Worm (Caenorhabditis elegans) whole organism, L1 larva: ENCODE measurements around the gene ehbp-1.

Experiments used
- C04F5.9 ChIP-seq: sonication (generic microtip); optimal IDR thresholded peaks from 2 replicates; lab custom pipeline; 2016; ENCODE audit warnings: missing genetic modification characterization, missing compliant biosample characterization
- C34B4.2 ChIP-seq: sonication (generic microtip); optimal IDR thresholded peaks from 2 replicates; lab custom pipeline; 2017; ENCODE audit warnings: mild to moderate bottlenecking, missing genetic modification characterization, missing compliant biosample characterization
- aly-2 ChIP-seq: fragments of 150-350 bp; optimal IDR thresholded peaks from 2 replicates; lab custom pipeline; 2014; ENCODE audit warnings: missing biosample characterization, missing genetic modification characterization
- blmp-1 ChIP-seq: fragments of 150-350 bp; optimal IDR thresholded peaks from 2 replicates; lab custom pipeline; 2014; ENCODE audit warnings: missing biosample characterization, missing genetic modification characterization
- ceh-88 ChIP-seq: fragments of 200-800 bp; sonication (Bioruptor generic); IDR thresholded peaks from 2 replicates; pipeline ENCODE4 v1.3.6; 2022; ENCODE audit warnings: missing genetic modification characterization, missing compliant biosample characterization
- ceh-90 ChIP-seq: sonication (generic microtip); optimal IDR thresholded peaks from 2 replicates; lab custom pipeline; 2016; ENCODE audit warnings: missing genetic modification characterization, missing compliant biosample characterization
- ces-1 ChIP-seq: fragments of 150-350 bp; optimal IDR thresholded peaks from 2 replicates; lab custom pipeline; 2014; ENCODE audit warnings: missing biosample characterization, missing genetic modification reagents, missing genetic modification characterization
- dsc-1 ChIP-seq: sonication (generic microtip); optimal IDR thresholded peaks from 2 replicates; lab custom pipeline; 2016; ENCODE audit warnings: mild to moderate bottlenecking, missing genetic modification characterization, missing compliant biosample characterization
- efl-1 ChIP-seq, 4 experiments: fragments of 150-350 bp; optimal IDR thresholded peaks in 3 of 4; peaks in 1 of 4; 1 replicate in 1 of 4; 2 replicates in 3 of 4; lab custom pipeline; 2014; ENCODE audit warnings: missing biosample characterization in 2 of 4, missing genetic modification characterization in 2 of 4, missing genetic modification reagents in 2 of 4
- egl-13 ChIP-seq: sonication (generic microtip); optimal IDR thresholded peaks from 2 replicates; lab custom pipeline; 2016; ENCODE audit warnings: missing genotype, missing genetic modification reagents, missing genetic modification characterization, missing compliant biosample characterization
- elt-2 ChIP-seq: sonication (generic microtip); optimal IDR thresholded peaks from 2 replicates; lab custom pipeline; 2016; ENCODE audit warnings: missing genetic modification characterization, mild to moderate bottlenecking, inconsistent platforms, missing compliant biosample characterization, missing genetic modification reagents
- ets-5 ChIP-seq: fragments of 200-800 bp; sonication (Bioruptor generic); IDR thresholded peaks from 2 replicates; pipeline ENCODE4 v1.3.6; 2022; ENCODE audit warnings: missing genetic modification characterization, missing compliant biosample characterization
- fkh-10 ChIP-seq: sonication (generic microtip); optimal IDR thresholded peaks from 2 replicates; lab custom pipeline; 2017; ENCODE audit warnings: missing biosample characterization, missing genetic modification reagents, missing genetic modification characterization
- fkh-8 ChIP-seq: sonication (generic microtip); optimal IDR thresholded peaks from 2 replicates; lab custom pipeline; 2016; ENCODE audit warnings: mild to moderate bottlenecking, missing genetic modification characterization, missing compliant biosample characterization
- grh-1 ChIP-seq: fragments of 200-800 bp; sonication (Bioruptor generic); IDR thresholded peaks from 2 replicates; pipeline ENCODE4 v1.3.6; 2022; ENCODE audit warnings: missing genetic modification reagents, missing genetic modification characterization, missing compliant biosample characterization
- isw-1 ChIP-seq: fragments of 200-800 bp; sonication (Bioruptor generic); IDR thresholded peaks from 2 replicates; pipeline ENCODE4 v1.3.6; 2022; ENCODE audit warnings: missing genetic modification characterization, missing compliant biosample characterization
- jun-1 ChIP-seq: fragments of 150-350 bp; optimal IDR thresholded peaks from 2 replicates; lab custom pipeline; 2014; ENCODE audit warnings: missing biosample characterization, missing genetic modification reagents, missing genetic modification characterization
- lin-14 ChIP-seq: fragments of 200-800 bp; sonication (Bioruptor generic); optimal IDR thresholded peaks from 2 replicates; lab custom pipeline; 2018; ENCODE audit warnings: mild to moderate bottlenecking, missing genetic modification characterization, moderate library complexity, missing compliant biosample characterization
- lin-15B ChIP-seq: fragments of 150-350 bp; sonication (generic microtip); optimal IDR thresholded peaks from 3 replicates; lab custom pipeline; 2014; ENCODE audit warnings: missing biosample characterization, missing genetic modification characterization
- lin-35 ChIP-seq, 2 experiments: fragments of 150-350 bp; optimal IDR thresholded peaks; 2 replicates each; lab custom pipeline; 2014; ENCODE audit warnings: missing biosample characterization in 2 of 2, missing genetic modification characterization in 2 of 2, missing genetic modification reagents in 2 of 2
- mef-2 ChIP-seq: fragments of 150-350 bp; optimal IDR thresholded peaks from 2 replicates; lab custom pipeline; 2014; ENCODE audit warnings: missing biosample characterization, missing genetic modification characterization
- mep-1 ChIP-seq: fragments of 150-350 bp; optimal IDR thresholded peaks from 2 replicates; lab custom pipeline; 2014; ENCODE audit warnings: missing biosample characterization, missing genetic modification characterization
- nhr-11 ChIP-seq: fragments of 150-350 bp; optimal IDR thresholded peaks from 2 replicates; lab custom pipeline; 2014; ENCODE audit warnings: missing biosample characterization, missing genetic modification characterization
- nhr-20 ChIP-seq: sonication (generic microtip); optimal IDR thresholded peaks from 2 replicates; lab custom pipeline; 2016; ENCODE audit warnings: mild to moderate bottlenecking, missing genetic modification characterization, missing compliant biosample characterization
- nhr-237 ChIP-seq: fragments of 150-350 bp; optimal IDR thresholded peaks from 2 replicates; lab custom pipeline; 2014; ENCODE audit warnings: missing biosample characterization, missing genetic modification characterization
- nhr-28 ChIP-seq: fragments of 150-350 bp; optimal IDR thresholded peaks from 2 replicates; lab custom pipeline; 2014; ENCODE audit warnings: missing biosample characterization, missing genetic modification characterization
- nhr-47 ChIP-seq: sonication (generic microtip); optimal IDR thresholded peaks from 2 replicates; lab custom pipeline; 2016; ENCODE audit warnings: mild to moderate bottlenecking, missing genetic modification characterization, moderate library complexity, missing compliant biosample characterization
- nhr-71 ChIP-seq: sonication (generic microtip); optimal IDR thresholded peaks from 2 replicates; lab custom pipeline; 2016; ENCODE audit warnings: mild to moderate bottlenecking, missing genetic modification characterization, moderate library complexity, missing compliant biosample characterization
- nhr-85 ChIP-seq: sonication (generic microtip); peaks from one replicate; lab custom pipeline; 2016; ENCODE audit warnings: missing genetic modification characterization, inconsistent platforms, missing compliant biosample characterization
- nhr-90 ChIP-seq: sonication (generic microtip); optimal IDR thresholded peaks from 2 replicates; lab custom pipeline; 2016; ENCODE audit warnings: mild to moderate bottlenecking, missing genetic modification characterization, missing compliant biosample characterization; ENCODE audit not compliant: poor library complexity
- pax-3 ChIP-seq: fragments of 200-800 bp; sonication (Bioruptor generic); optimal IDR thresholded peaks from 2 replicates; lab custom pipeline; 2018; ENCODE audit warnings: mild to moderate bottlenecking, missing genetic modification characterization, moderate library complexity, missing compliant biosample characterization
- pqm-1 ChIP-seq: sonication (generic microtip); optimal IDR thresholded peaks from 3 replicates; lab custom pipeline; 2017; ENCODE audit warnings: missing biosample characterization, missing genetic modification characterization
- snpc-4 ChIP-seq: fragments of 150-350 bp; optimal IDR thresholded peaks from 2 replicates; lab custom pipeline; 2014; ENCODE audit warnings: missing biosample characterization, missing genetic modification characterization
- snu-23 ChIP-seq: sonication (generic microtip); optimal IDR thresholded peaks from 2 replicates; lab custom pipeline; 2016; ENCODE audit warnings: missing genetic modification characterization, missing compliant biosample characterization
- sox-4 ChIP-seq: sonication (generic microtip); optimal IDR thresholded peaks from 2 replicates; lab custom pipeline; 2016; ENCODE audit warnings: missing genetic modification characterization, missing compliant biosample characterization
- sptf-1 ChIP-seq: fragments of 150-350 bp; optimal IDR thresholded peaks from 2 replicates; lab custom pipeline; 2014; ENCODE audit warnings: missing biosample characterization, missing genetic modification characterization
- swsn-7 ChIP-seq: sonication (generic microtip); optimal IDR thresholded peaks from 2 replicates; lab custom pipeline; 2016; ENCODE audit warnings: missing genetic modification characterization, missing compliant biosample characterization
- tbx-2 ChIP-seq: sonication (generic microtip); optimal IDR thresholded peaks from 2 replicates; lab custom pipeline; 2016; ENCODE audit warnings: missing genetic modification characterization, missing compliant biosample characterization
- tlp-1 ChIP-seq: fragments of 150-350 bp; optimal IDR thresholded peaks from 2 replicates; lab custom pipeline; 2014; ENCODE audit warnings: missing biosample characterization, missing genetic modification characterization
- unc-130 ChIP-seq: fragments of 150-350 bp; optimal IDR thresholded peaks from 2 replicates; lab custom pipeline; 2017; ENCODE audit warnings: missing biosample characterization, missing genetic modification characterization, inconsistent platforms
- unc-30 ChIP-seq: sonication (generic microtip); optimal IDR thresholded peaks from 2 replicates; lab custom pipeline; 2017; ENCODE audit warnings: missing biosample characterization, missing genetic modification characterization
- unc-62 ChIP-seq: fragments of 150-350 bp; optimal IDR thresholded peaks from 2 replicates; lab custom pipeline; 2014; ENCODE audit warnings: missing biosample characterization, missing genetic modification reagents, missing genetic modification characterization
- unc-86 ChIP-seq: sonication (generic microtip); optimal IDR thresholded peaks from 2 replicates; lab custom pipeline; 2016; ENCODE audit warnings: missing genetic modification characterization, missing compliant biosample characterization
- unc-98 ChIP-seq: fragments of 200-800 bp; sonication (Bioruptor generic); IDR thresholded peaks from 2 replicates; pipeline ENCODE4 v1.3.6; 2022; ENCODE audit warnings: missing genetic modification characterization, missing compliant biosample characterization
- xbp-1 ChIP-seq: sonication (generic microtip); optimal IDR thresholded peaks from 2 replicates; lab custom pipeline; 2016; ENCODE audit warnings: missing genetic modification characterization, missing compliant biosample characterization
- ztf-11 ChIP-seq, 2 experiments: sonication (generic microtip); optimal IDR thresholded peaks; 2 replicates each; lab custom pipeline; 2016 to 2017; ENCODE audit warnings: missing genetic modification characterization in 2 of 2, missing biosample characterization in 1 of 2, missing compliant biosample characterization in 1 of 2
- ztf-4 ChIP-seq: fragments of 150-350 bp; optimal IDR thresholded peaks from 2 replicates; lab custom pipeline; 2014; ENCODE audit warnings: missing biosample characterization, missing genetic modification characterization

ehbp-1 gene

DNA sequence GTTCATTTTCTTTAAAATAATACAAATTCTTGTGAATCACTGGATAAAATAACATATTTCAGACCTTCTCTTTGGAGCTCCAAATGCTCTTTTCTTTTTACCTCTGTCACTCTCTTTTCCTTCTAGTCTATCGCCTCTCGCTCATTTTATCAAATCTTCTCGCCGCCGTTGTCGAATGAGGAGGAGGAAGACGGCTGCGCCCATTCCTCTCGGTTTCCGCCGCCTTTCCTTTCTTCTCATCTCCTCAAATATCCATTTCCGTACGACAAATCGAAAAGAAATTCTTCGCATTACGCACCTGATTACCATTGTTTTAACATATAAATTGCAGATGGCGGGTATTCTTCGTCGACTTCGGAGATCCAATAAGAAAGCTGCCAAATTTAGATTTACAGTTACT lies at the start of gene ehbp-1:
ehbp-1 (plus strand) TSS at position 332 of the 400 bp plus-strand sequence.
- TF ChIP-seq pqm-1 (tag; lab: Kevin White, UChicago) (no peak), mep-1 (tag; lab: Kevin White, UChicago) (no peak), dsc-1 (tag; lab: Kevin White, UChicago) (no peak), swsn-7 (tag; lab: Kevin White, UChicago) (peak; percentile 0), ets-5 (GFP tag; lab: Robert Waterston, UW) (no peak), xbp-1 (tag; lab: Kevin White, UChicago) (no peak), nhr-28 (no peak), nhr-71 (peak; percentile 18), sox-4 (tag; lab: Kevin White, UChicago) (no peak), lin-15B (no peak), unc-130 (tag; lab: Kevin White, UChicago) (no peak), tlp-1 (tag; lab: Kevin White, UChicago) (no peak), ces-1 (GFP tag; lab: Kevin White, UChicago) (no peak), fkh-8 (tag; lab: Kevin White, UChicago) (no peak), ceh-90 (no peak), tbx-2 (tag; lab: Kevin White, UChicago) (no peak), lin-35 (GFP tag; optimal IDR thresholded peaks at IDR 0.05; lab: Kevin White, UChicago) (no peak), grh-1 (GFP tag; lab: Robert Waterston, UW) (no peak), unc-30 (tag; lab: Kevin White, UChicago) (no peak), nhr-20 (tag; lab: Kevin White, UChicago) (no peak), nhr-90 (tag; lab: Kevin White, UChicago) (no peak), efl-1 (optimal IDR thresholded peaks at IDR 0.05; lab: Kevin White, UChicago) (no peak), efl-1 (GFP tag; optimal IDR thresholded peaks at IDR 0.05 in 1 of 2; lab: Kevin White, UChicago) (no peak), ztf-11 (tag; optimal IDR thresholded peaks at IDR 0.05; lab: Kevin White, UChicago) (no peak), pax-3 (tag; lab: Kevin White, UChicago) (no peak), C04F5.9 (tag; lab: Kevin White, UChicago) (no peak), unc-62 (no peak), egl-13 (tag; lab: Kevin White, UChicago) (peak; percentile 18), sptf-1 (tag; lab: Kevin White, UChicago) (no peak), mef-2 (no peak), jun-1 (tag; lab: Kevin White, UChicago) (no peak), ztf-4 (tag; lab: Kevin White, UChicago) (no peak), snu-23 (GFP tag; lab: Kevin White, UChicago) (peak; percentile 1), elt-2 (no peak), ceh-88 (no peak), C34B4.2 (no peak), isw-1 (GFP tag; lab: Robert Waterston, UW) (no peak), fkh-10 (GFP tag; lab: Kevin White, UChicago) (peak; percentile 58), lin-14 (GFP tag; lab: Kevin White, UChicago) (peak; percentile 80), aly-2 (tag; lab: Kevin White, UChicago) (no peak), blmp-1 (peak; percentile 67), unc-86 (tag; lab: Kevin White, UChicago) (no peak), unc-98 (GFP tag; lab: Robert Waterston, UW) (no peak), nhr-11 (tag; lab: Kevin White, UChicago) (no peak), nhr-47 (tag; lab: Kevin White, UChicago) (no peak), nhr-85 (no peak), nhr-237 (tag; lab: Kevin White, UChicago) (no peak), snpc-4 (tag; lab: Kevin White, UChicago) (no peak)
